Worm (Caenorhabditis elegans) whole organism, late embryonic: ENCODE measurements around the gene ZC449.1.

ENCODE experiments used
- ceh-31 ChIP-seq: sonication (generic microtip); optimal IDR thresholded peaks from 2 replicates; lab custom pipeline; 2016; ENCODE audit warnings: missing genetic modification characterization, missing compliant biosample characterization
- lin-11 ChIP-seq: fragments of 200-800 bp; sonication (Bioruptor generic); optimal IDR thresholded peaks from 2 replicates; lab custom pipeline; 2018; ENCODE audit warnings: mild to moderate bottlenecking, missing genetic modification characterization, missing compliant biosample characterization

- no peak for TF ChIP-seq ceh-31 (tag; lab: Kevin White, UChicago)
- TF ChIP-seq lin-11, result no peak
These were observed 19.3 kb upstream of the ZC449.1 start, which contains the start of gene hsd-2 for ce11 chrX:5004940-5005339.
